Worm (Caenorhabditis elegans): ENCODE results near the gene rhgf-1.

ce11 chrX:10757608-10758007, 45.9 kb upstream of the rhgf-1 start, which contains the start of gene R07A4.4:
- TF ChIP-seq B0261.1 (tag; optimal IDR thresholded peaks at IDR 0.05) (no peak), fkh-3 (tag; optimal IDR thresholded peaks at IDR 0.05) (no peak), aptf-2 (GFP tag; conservative IDR thresholded peaks at IDR 0.05) (no peak), pha-4 (tag; optimal IDR thresholded peaks at IDR 0.05) (no peak), Y79H2A.3 (GFP tag; conservative IDR thresholded peaks at IDR 0.05) (no peak), B0019.2 (GFP tag; conservative IDR thresholded peaks at IDR 0.05) (no peak), ccch-3 (GFP tag; optimal IDR thresholded peaks at IDR 0.05) (no peak), athp-1 (tag; optimal IDR thresholded peaks at IDR 0.05) (no peak), lin-35 (GFP tag; optimal IDR thresholded peaks at IDR 0.05) (no peak), sptf-2 (GFP tag; optimal IDR thresholded peaks at IDR 0.05) (no peak), nhr-27 (tag; optimal IDR thresholded peaks at IDR 0.05) (no peak), ceh-100 (GFP tag; IDR thresholded peaks at IDR 0.05) (no peak), lir-1 (GFP tag; conservative IDR thresholded peaks at IDR 0.05) (no peak)
